Fruit fly (Drosophila melanogaster) whole organism, adult: ENCODE measurements around the gene Ogdh.

Source experiments
- CG11617 ChIP-seq: fragments of 200-800 bp; sonication (Bioruptor generic); optimal IDR thresholded peaks from 2 replicates; lab custom pipeline; 2017; ENCODE audit warnings: mild to moderate bottlenecking, missing biosample characterization, missing genetic modification reagents, missing genetic modification characterization
- CG12768 ChIP-seq: fragments of 200-800 bp; sonication (Bioruptor generic); optimal IDR thresholded peaks from 2 replicates; lab custom pipeline; 2017; ENCODE audit warnings: missing biosample characterization, missing genetic modification characterization, mild to moderate bottlenecking, moderate library complexity, missing genetic modification reagents
- CG1620 ChIP-seq: fragments of 200-800 bp; sonication (Bioruptor generic); optimal IDR thresholded peaks from 2 replicates; lab custom pipeline; 2016; ENCODE audit warnings: missing biosample characterization, missing genetic modification characterization
- CG33017 ChIP-seq: fragments of 200-800 bp; sonication (Bioruptor generic); optimal IDR thresholded peaks from 2 replicates; lab custom pipeline; 2018; ENCODE audit warnings: missing biosample characterization, mild to moderate bottlenecking, missing genetic modification characterization, moderate library complexity
- CG7045 ChIP-seq: fragments of 200-800 bp; sonication (Bioruptor generic); optimal IDR thresholded peaks from 2 replicates; lab custom pipeline; 2017; ENCODE audit warnings: missing biosample characterization, mild to moderate bottlenecking, missing genetic modification characterization
- CG7101 ChIP-seq: fragments of 200-800 bp; sonication (Bioruptor generic); optimal IDR thresholded peaks from 2 replicates; lab custom pipeline; 2018; ENCODE audit warnings: missing biosample characterization, mild to moderate bottlenecking, missing genetic modification characterization, moderate library complexity
- Clk ChIP-seq: fragments of 200-800 bp; sonication (Bioruptor generic); optimal IDR thresholded peaks from 2 replicates; lab custom pipeline; 2017; ENCODE audit warnings: missing biosample characterization, missing genetic modification characterization
- Crg-1 ChIP-seq: fragments of 200-800 bp; sonication (Bioruptor generic); optimal IDR thresholded peaks from 2 replicates; lab custom pipeline; 2016; ENCODE audit warnings: missing biosample characterization, missing genetic modification characterization
- Mnt ChIP-seq: fragments of 200-800 bp; sonication (Bioruptor generic); optimal IDR thresholded peaks from 2 replicates; lab custom pipeline; 2016; ENCODE audit warnings: missing biosample characterization, mild to moderate bottlenecking, missing genetic modification characterization
- cic ChIP-seq: fragments of 200-800 bp; sonication (Bioruptor generic); optimal IDR thresholded peaks from 2 replicates; lab custom pipeline; 2017; ENCODE audit warnings: missing biosample characterization, mild to moderate bottlenecking, missing genetic modification characterization, moderate library complexity
- ovo ChIP-seq: fragments of 200-800 bp; sonication (Bioruptor generic); optimal IDR thresholded peaks from 2 replicates; lab custom pipeline; 2016; ENCODE audit warnings: missing biosample characterization, missing genetic modification characterization
- pad ChIP-seq: fragments of 200-800 bp; sonication (Bioruptor generic); optimal IDR thresholded peaks from 3 replicates; lab custom pipeline; 2017; ENCODE audit warnings: missing biosample characterization, missing genetic modification characterization, mild to moderate bottlenecking, moderate library complexity, missing genetic modification reagents
- tj ChIP-seq: fragments of 200-800 bp; sonication (Bioruptor generic); optimal IDR thresholded peaks from 3 replicates; lab custom pipeline; 2017; ENCODE audit warnings: missing biosample characterization, mild to moderate bottlenecking, missing genetic modification characterization, moderate library complexity
- toe ChIP-seq: fragments of 200-800 bp; sonication (Bioruptor generic); optimal IDR thresholded peaks from 2 replicates; lab custom pipeline; 2016; ENCODE audit warnings: missing biosample characterization, missing genetic modification characterization

DNA sequence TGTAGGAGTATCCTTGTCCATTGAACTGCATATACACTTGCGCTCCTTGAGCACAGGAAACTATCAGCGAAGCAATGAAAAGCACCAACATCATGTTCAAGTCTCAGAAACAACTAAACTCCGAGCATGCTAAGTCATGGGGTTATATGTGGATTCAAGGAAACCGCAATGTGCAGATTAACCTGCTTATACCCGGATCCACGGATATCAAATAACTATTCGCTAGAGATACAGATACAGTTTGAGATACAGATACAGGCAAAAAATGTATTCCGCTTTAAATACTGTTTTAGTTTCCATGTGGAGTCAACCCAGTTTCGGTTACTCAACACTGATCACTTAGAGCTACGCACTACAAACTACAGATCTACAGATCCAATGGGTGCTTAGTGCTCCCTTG is 15.8 kb upstream of the Ogdh start, which contains the start of gene CG13022:
- TF ChIP-seq Crg-1 (no peak), toe (GFP tag; lab: Kevin White, UChicago) (no peak), cic (GFP tag; lab: Kevin White, UChicago) (no peak), CG7045 (no peak), CG7101 (tag; lab: Kevin White, UChicago) (no peak), CG12768 (no peak), Mnt (GFP tag; lab: Kevin White, UChicago) (no peak), CG1620 (GFP tag; lab: Kevin White, UChicago) (no peak), pad (GFP tag; lab: Kevin White, UChicago) (no peak), CG11617 (GFP tag; lab: Kevin White, UChicago) (no peak), tj (no peak), ovo (GFP tag; lab: Kevin White, UChicago) (no peak), CG33017 (no peak), Clk (GFP tag; lab: Kevin White, UChicago) (no peak)
